Fruit fly (Drosophila melanogaster): Measurements from ENCODE around the gene PolG1.

Gene PolG1

dm6 chr2L:13783264-13784154, 44.1 kb downstream of the PolG1 start, which contains the start of gene Eato (continued):
- TF ChIP-seq Fer3 (tag; optimal IDR thresholded peaks at IDR 0.05) (no peak), tap (tag; optimal IDR thresholded peaks at IDR 0.05) (no peak), CG2678 (tag; optimal IDR thresholded peaks at IDR 0.05) (no peak), Sry-δ (GFP tag; optimal IDR thresholded peaks at IDR 0.05) (peak; percentile 47), CG15514 (GFP tag; optimal IDR thresholded peaks at IDR 0.05) (peak; percentile 62), amos (GFP tag; IDR thresholded peaks at IDR 0.05; ENCODE audit: partially characterized antibody) (peak; percentile 64), CG31388 (GFP tag; optimal IDR thresholded peaks at IDR 0.05) (no peak), CG31441 (GFP tag; IDR thresholded peaks at IDR 0.05) (no peak), CoRest (tag; optimal IDR thresholded peaks at IDR 0.05) (peak; percentile 5), CG9215 (GFP tag; IDR thresholded peaks at IDR 0.05) (peak; percentile 21; the same call in 1 of the 2 replicates), CG32772 (GFP tag; IDR thresholded peaks at IDR 0.05) (no peak), MESR4 (GFP tag; optimal IDR thresholded peaks at IDR 0.05) (peak; percentile 47), gfzf (GFP tag; optimal IDR thresholded peaks at IDR 0.05) (peak; percentile 25), al (GFP tag; IDR thresholded peaks at IDR 0.05) (0 out of 2 replicates have a peak, but pooled peaks have one; percentile 31), CG16813 (GFP tag; IDR thresholded peaks at IDR 0.05; ENCODE audit: partially characterized antibody) (peak; percentile 55), usp (GFP tag; optimal IDR thresholded peaks at IDR 0.05) (no peak), CG2116 (GFP tag; optimal IDR thresholded peaks at IDR 0.05) (peak; percentile 34), bbx (GFP tag; IDR thresholded peaks at IDR 0.05; ENCODE audit: partially characterized antibody) (peak; percentile 60), B-H2 (GFP tag; optimal IDR thresholded peaks at IDR 0.05) (no peak), fu2 (GFP tag; optimal IDR thresholded peaks at IDR 0.05) (peak; percentile 16), gce (GFP tag; IDR thresholded peaks at IDR 0.05) (no peak), B-H1 (GFP tag; IDR thresholded peaks at IDR 0.05) (no peak), CG10274 (GFP tag; optimal IDR thresholded peaks at IDR 0.05) (no peak), chinmo (GFP tag; IDR thresholded peaks at IDR 0.05; ENCODE audit: partially characterized antibody) (0 out of 4 replicates have a peak, but pooled peaks have one; percentile 6), Nf-YC (tag; optimal IDR thresholded peaks at IDR 0.05) (peak; percentile 36), hb (GFP tag; IDR thresholded peaks at IDR 0.05; ENCODE audit: partially characterized antibody) (peak; percentile 52; the same call in 1 of the 3 replicates), CG31224 (GFP tag; IDR thresholded peaks at IDR 0.05) (no peak), CG33557 (GFP tag; optimal IDR thresholded peaks at IDR 0.05) (peak; percentile 8), Hsf (GFP tag; optimal IDR thresholded peaks at IDR 0.05) (no peak), ranshi (GFP tag; IDR thresholded peaks at IDR 0.05) (no peak), CG17385 (GFP tag; optimal IDR thresholded peaks at IDR 0.05) (no peak), CG3726 (GFP tag; IDR thresholded peaks at IDR 0.05) (no peak), sug (tag; optimal IDR thresholded peaks at IDR 0.05) (no peak), Mrtf (GFP tag; IDR thresholded peaks at IDR 0.05) (no peak), zen2 (GFP tag; IDR thresholded peaks at IDR 0.05; ENCODE audit: partially characterized antibody) (peak; percentile 50; the same call in 2 of the 3 replicates), Dref (GFP tag; IDR thresholded peaks at IDR 0.05) (peak; percentile 77), CG18262 (tag; optimal IDR thresholded peaks at IDR 0.05) (peak; percentile 38), CG12299 (tag; optimal IDR thresholded peaks at IDR 0.05) (no peak), CG3847 (GFP tag; IDR thresholded peaks at IDR 0.05) (no peak), CG42726 (GFP tag; IDR thresholded peaks at IDR 0.05; ENCODE audit: partially characterized antibody) (no peak), CG6813 (GFP tag; optimal IDR thresholded peaks at IDR 0.05) (no peak), zfh2 (GFP tag; optimal IDR thresholded peaks at IDR 0.05) (peak; percentile 24), Opbp (GFP tag; IDR thresholded peaks at IDR 0.05; ENCODE audit: partially characterized antibody) (peak; percentile 51; the same call in 1 of the 3 replicates), seq (GFP tag; IDR thresholded peaks at IDR 0.05) (no peak), Ptx1 (GFP tag; IDR thresholded peaks at IDR 0.05) (peak; percentile 44; the same call in 1 of the 2 replicates), CG1024 (GFP tag; IDR thresholded peaks at IDR 0.05) (peak; percentile 19; the same call in 1 of the 2 replicates), shn (GFP tag; optimal IDR thresholded peaks at IDR 0.05) (peak; percentile 23)

All from whole organism, embryonic.